In the genomic region with DNA sequence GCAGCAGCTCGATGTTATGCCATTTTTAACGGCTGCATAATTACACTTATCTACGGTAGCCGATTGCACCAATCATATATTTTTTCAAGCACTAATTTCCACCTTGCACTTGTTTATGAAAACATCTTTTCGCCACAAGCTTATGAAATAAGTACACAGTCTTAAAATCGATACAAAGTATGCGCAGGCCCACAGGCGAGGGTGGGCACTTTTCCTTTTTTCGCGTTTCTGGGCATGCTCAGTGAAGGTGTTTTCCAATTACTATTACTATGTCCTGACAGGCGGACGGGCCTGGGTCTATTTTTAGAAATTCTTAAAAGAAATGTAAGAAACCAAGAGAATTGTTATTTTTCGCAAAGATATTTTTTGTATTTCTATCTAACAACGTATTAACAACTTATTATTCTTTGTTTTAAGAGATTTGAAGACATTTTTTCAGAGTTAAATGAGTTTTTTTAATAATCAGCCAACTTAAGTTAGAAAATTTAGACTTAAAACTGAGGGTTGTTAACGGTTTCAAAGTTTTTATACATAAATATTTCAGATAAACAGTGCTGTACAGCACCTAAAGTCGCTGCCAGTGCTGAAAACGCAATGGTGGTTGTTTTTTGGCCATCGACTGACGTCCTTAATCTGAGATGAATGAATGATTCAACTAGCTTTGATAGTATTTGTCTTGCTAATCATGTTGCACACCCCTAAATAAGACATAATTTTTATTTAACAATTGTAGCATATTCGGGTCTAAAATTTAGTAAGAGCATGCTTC, we compare ENCODE assay signal across 4 fruit fly cellular contexts.
A peak's percentile ranks its signal among the peaks of the same experiment; 100 is the strongest.
TF ChIP-seq lines count a peak whose summit lies in the region.

A gene (minus strand): TSS at position 343 of the 769 bp plus-strand sequence.

- no peak for TF ChIP-seq CTCF in whole organism, embryonic (GFP tag; optimal IDR thresholded peaks at IDR 0.05; lab: Kevin White, UChicago)

TF ChIP-seq in whole organism, adult, 20 proteins besides CTCF, POLR2A, EP300 and RAD21:
- TF ChIP-seq cic (GFP tag; optimal IDR thresholded peaks at IDR 0.05; lab: Kevin White, UChicago): peak; percentile 3
- TF ChIP-seq CG11617 (GFP tag; optimal IDR thresholded peaks at IDR 0.05; lab: Kevin White, UChicago): no peak
- TF ChIP-seq Hr96 (GFP tag; optimal IDR thresholded peaks at IDR 0.05; lab: Kevin White, UChicago): no peak

TF ChIP-seq in whole organism, embryonic, 481 proteins besides CTCF, POLR2A, EP300 and RAD21 (continues in another document):
- no peak for TF ChIP-seq CG17802 (tag; optimal IDR thresholded peaks at IDR 0.05; lab: Kevin White, UChicago)
- peak; percentile 41 for TF ChIP-seq Myb (GFP tag; optimal IDR thresholded peaks at IDR 0.05; lab: Kevin White, UChicago)
- TF ChIP-seq croc (GFP tag; conservative IDR thresholded peaks at IDR 0.05; lab: Robert Waterston, UW): no peak
- peak; percentile 18 for TF ChIP-seq pzg (GFP tag; optimal IDR thresholded peaks at IDR 0.05; lab: Kevin White, UChicago)
- TF ChIP-seq fd3F (GFP tag; optimal IDR thresholded peaks at IDR 0.05; lab: Kevin White, UChicago): no peak
- no peak for TF ChIP-seq CG3726 (GFP tag; IDR thresholded peaks at IDR 0.05; lab: Robert Waterston, UW)
- no peak for TF ChIP-seq Drgx (GFP tag; IDR thresholded peaks at IDR 0.05; lab: Robert Waterston, UW)
- TF ChIP-seq nerfin-1 (tag; optimal IDR thresholded peaks at IDR 0.05; lab: Kevin White, UChicago): peak; percentile 22
- TF ChIP-seq CG2889 (GFP tag; IDR thresholded peaks at IDR 0.05; lab: Robert Waterston, UW): no peak
- no peak for TF ChIP-seq Dad (GFP tag; optimal IDR thresholded peaks at IDR 0.05; lab: Kevin White, UChicago)
- TF ChIP-seq sna (GFP tag; IDR thresholded peaks at IDR 0.05; lab: Robert Waterston, UW; ENCODE audit: partially characterized antibody): no peak
- no peak for TF ChIP-seq CG42726 (GFP tag; IDR thresholded peaks at IDR 0.05; lab: Robert Waterston, UW; ENCODE audit: partially characterized antibody)
- TF ChIP-seq CG6654 (GFP tag; optimal IDR thresholded peaks at IDR 0.05; lab: Kevin White, UChicago): no peak
- no peak for TF ChIP-seq emc (GFP tag; optimal IDR thresholded peaks at IDR 0.05; lab: Kevin White, UChicago)
- no peak for TF ChIP-seq CG17912 (GFP tag; optimal IDR thresholded peaks at IDR 0.05; lab: Kevin White, UChicago)
- TF ChIP-seq CG7372 (GFP tag; IDR thresholded peaks at IDR 0.05; lab: Robert Waterston, UW): no peak
- no peak for TF ChIP-seq Neu2 (GFP tag; optimal IDR thresholded peaks at IDR 0.05; lab: Kevin White, UChicago; ENCODE audit: borderline replicate concordance)
- TF ChIP-seq CG1603 (tag; optimal IDR thresholded peaks at IDR 0.05; lab: Kevin White, UChicago): peak; percentile 32
- TF ChIP-seq CG4707 (GFP tag; optimal IDR thresholded peaks at IDR 0.05; lab: Kevin White, UChicago): no peak
- no peak for TF ChIP-seq nau (GFP tag; optimal IDR thresholded peaks at IDR 0.05; lab: Kevin White, UChicago)
- peak; percentile 79 for TF ChIP-seq Ets65A (GFP tag; lab: Kevin White, UChicago)
- TF ChIP-seq grn (GFP tag; optimal IDR thresholded peaks at IDR 0.05; lab: Kevin White, UChicago): peak; percentile 24
- TF ChIP-seq CG9609 (GFP tag; optimal IDR thresholded peaks at IDR 0.05; lab: Kevin White, UChicago): no peak
- TF ChIP-seq CG2120 (GFP tag; optimal IDR thresholded peaks at IDR 0.05; lab: Kevin White, UChicago): no peak
- peak; percentile 92 for TF ChIP-seq onecut (GFP tag; IDR thresholded peaks at IDR 0.05; lab: Robert Waterston, UW)
- TF ChIP-seq Camta (GFP tag; optimal IDR thresholded peaks at IDR 0.05; lab: Kevin White, UChicago): no peak
- no peak for TF ChIP-seq da (GFP tag; optimal IDR thresholded peaks at IDR 0.05; lab: Kevin White, UChicago)

TF ChIP-seq in whole organism, prepupa, 60 proteins besides CTCF, POLR2A, EP300 and RAD21:
- TF ChIP-seq esn (GFP tag; optimal IDR thresholded peaks at IDR 0.05; lab: Kevin White, UChicago) (peak; percentile 3), CG9139 (GFP tag; optimal IDR thresholded peaks at IDR 0.05; lab: Kevin White, UChicago) (no peak), CG16779 (tag; optimal IDR thresholded peaks at IDR 0.05; lab: Kevin White, UChicago) (no peak), topi (GFP tag; optimal IDR thresholded peaks at IDR 0.05; lab: Kevin White, UChicago) (peak; percentile 1), CG7368 (GFP tag; optimal IDR thresholded peaks at IDR 0.05; lab: Kevin White, UChicago) (no peak)

TF ChIP-seq in whole organism, wandering third instar larva, 38 proteins besides CTCF, POLR2A, EP300 and RAD21:
- TF ChIP-seq HLH106 (tag; optimal IDR thresholded peaks at IDR 0.05; lab: Kevin White, UChicago): no peak
- no peak for TF ChIP-seq foxo (GFP tag; optimal IDR thresholded peaks at IDR 0.05; lab: Kevin White, UChicago)
- TF ChIP-seq Vsx2 (GFP tag; optimal IDR thresholded peaks at IDR 0.05; lab: Kevin White, UChicago; ENCODE audit: partially characterized antibody): no peak
- TF ChIP-seq dsf (GFP tag; optimal IDR thresholded peaks at IDR 0.05; lab: Kevin White, UChicago; ENCODE audit: borderline replicate concordance): no peak
- TF ChIP-seq Hr83 (GFP tag; optimal IDR thresholded peaks at IDR 0.05; lab: Kevin White, UChicago; ENCODE audit: poor library complexity, severe bottlenecking): peak; percentile 6
- no peak for TF ChIP-seq Rel (GFP tag; optimal IDR thresholded peaks at IDR 0.05; lab: Kevin White, UChicago)
- TF ChIP-seq Rel (tag; optimal IDR thresholded peaks at IDR 0.05; lab: Kevin White, UChicago): no peak
- no peak for TF ChIP-seq CG9705 (GFP tag; optimal IDR thresholded peaks at IDR 0.05; lab: Kevin White, UChicago)
- TF ChIP-seq ey (GFP tag; optimal IDR thresholded peaks at IDR 0.05; lab: Kevin White, UChicago): no peak
- TF ChIP-seq fru (GFP tag; optimal IDR thresholded peaks at IDR 0.05; lab: Kevin White, UChicago): no peak
- no peak for TF ChIP-seq pan (optimal IDR thresholded peaks at IDR 0.05; lab: Kevin White, UChicago)
- peak; percentile 59 for TF ChIP-seq tai (GFP tag; optimal IDR thresholded peaks at IDR 0.05; lab: Kevin White, UChicago)
- TF ChIP-seq rgr (GFP tag; optimal IDR thresholded peaks at IDR 0.05; lab: Kevin White, UChicago): no peak
- no peak for TF ChIP-seq CrebA (GFP tag; optimal IDR thresholded peaks at IDR 0.05; lab: Kevin White, UChicago; ENCODE audit: borderline replicate concordance)
- no peak for TF ChIP-seq sv (GFP tag; optimal IDR thresholded peaks at IDR 0.05; lab: Kevin White, UChicago)
- no peak for TF ChIP-seq brk (GFP tag; optimal IDR thresholded peaks at IDR 0.05; lab: Kevin White, UChicago)
- no peak for TF ChIP-seq Mio (GFP tag; optimal IDR thresholded peaks at IDR 0.05; lab: Kevin White, UChicago)
- no peak for TF ChIP-seq Dfd (GFP tag; optimal IDR thresholded peaks at IDR 0.05; lab: Kevin White, UChicago)
- TF ChIP-seq Hnf4 (GFP tag; optimal IDR thresholded peaks at IDR 0.05; lab: Kevin White, UChicago): peak; percentile 33
